Worm (Caenorhabditis elegans) whole organism, early embryonic: ENCODE measurements around the gene C49H3.3.
A peak's percentile ranks its signal among the peaks of the same experiment; 100 is the strongest.
"Not testable (repeated sequence)": the region's sequence is repeated elsewhere in the genome, so short reads cannot be mapped to it uniquely, and the experiment has no call there.

Experiments used
- F13C5.2 ChIP-seq: sonication (generic microtip); optimal IDR thresholded peaks from 2 replicates; lab custom pipeline; 2017; ENCODE audit warnings: mild to moderate bottlenecking, missing genetic modification characterization, inconsistent platforms, missing compliant biosample characterization
- ama-1 ChIP-seq: fragments of 150-350 bp; optimal IDR thresholded peaks from 2 replicates; lab custom pipeline; 2014
- ets-7 ChIP-seq: sonication (generic microtip); optimal IDR thresholded peaks from 2 replicates; lab custom pipeline; 2016; ENCODE audit warnings: missing genotype, missing genetic modification characterization, missing compliant biosample characterization
- hmbx-1 ChIP-seq: sonication (generic microtip); optimal IDR thresholded peaks from 2 replicates; lab custom pipeline; 2016; ENCODE audit warnings: mild to moderate bottlenecking, missing genetic modification characterization, missing compliant biosample characterization
- sea-1 ChIP-seq: fragments of 200-800 bp; sonication (Bioruptor generic); conservative IDR thresholded peaks from 2 replicates; pipeline ENCODE4 v1.3.6; 2022; ENCODE audit warnings: missing genetic modification characterization, missing compliant biosample characterization
- tra-4 ChIP-seq: sonication (generic microtip); optimal IDR thresholded peaks from 2 replicates; lab custom pipeline; 2017; ENCODE audit warnings: missing genetic modification characterization, missing compliant biosample characterization

DNA sequence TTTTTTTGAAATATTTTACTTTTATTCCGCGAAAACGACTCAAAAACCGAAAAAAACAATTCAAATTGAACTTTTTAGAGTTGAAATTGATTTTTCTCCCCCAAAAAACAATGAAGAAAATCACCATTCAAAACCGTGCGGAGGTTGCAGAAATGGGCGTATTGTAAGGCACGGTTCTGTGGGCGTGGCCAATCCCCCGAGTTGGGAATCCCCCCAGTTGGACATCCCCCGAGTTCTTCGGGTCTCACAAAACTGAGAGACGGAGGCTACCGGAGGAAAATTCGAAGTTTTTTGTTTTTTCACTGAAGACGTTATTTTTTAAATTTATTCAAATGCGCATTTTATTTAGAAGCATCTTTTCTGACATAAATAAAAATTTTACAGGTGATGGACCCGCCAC is 24.1 kb downstream of the C49H3.3 start, which contains the start of gene mcm-3AP:
- TF ChIP-seq ama-1; F13C5.2 (tag; lab: Kevin White, UChicago); hmbx-1 (tag; lab: Kevin White, UChicago); tra-4 (tag; lab: Kevin White, UChicago); ets-7 (tag; lab: Kevin White, UChicago): not testable (repeated sequence)
- TF ChIP-seq sea-1 (GFP tag; lab: Robert Waterston, UW) = peak; percentile 78
